Worm (Caenorhabditis elegans) whole organism, L3 larva: Measurements from ENCODE around the gene sam-10.

Experiments
- ama-1 ChIP-seq: fragments of 150-350 bp; optimal IDR thresholded peaks from 2 replicates; lab custom pipeline; 2018
- pha-4 ChIP-seq: fragments of 150-350 bp; optimal IDR thresholded peaks from 2 replicates; lab custom pipeline; 2014; ENCODE audit warnings: missing biosample characterization, missing genetic modification reagents, missing genetic modification characterization

DNA sequence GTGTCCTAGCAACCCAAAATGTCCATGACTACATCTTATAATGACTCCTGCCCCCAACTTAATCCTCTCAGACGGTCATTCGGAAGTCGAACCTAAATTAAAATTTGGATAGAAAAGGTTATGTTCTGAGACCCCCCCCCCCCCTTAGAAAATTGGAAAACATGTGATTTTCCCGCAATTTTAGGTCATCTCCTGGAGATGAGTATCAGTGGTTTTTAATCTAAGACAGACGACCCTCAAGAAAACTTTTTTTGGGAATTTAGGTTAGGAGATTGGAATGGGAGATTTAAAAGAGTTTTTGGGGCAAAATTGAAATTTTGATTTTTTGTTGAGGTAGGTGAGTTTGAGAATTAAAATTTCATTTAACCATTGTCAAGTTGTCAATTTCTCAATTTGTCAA lies 36.8 kb downstream of the sam-10 start:
- no peak for TF ChIP-seq pha-4 (tag; lab: Kevin White, UChicago)
- no peak for TF ChIP-seq ama-1 (lab: Kevin White, UChicago)
